Worm (Caenorhabditis elegans): ENCODE data around the gene rilp-1.

- TF ChIP-seq nhr-41 (GFP tag; IDR thresholded peaks at IDR 0.05), result no peak
- no peak for TF ChIP-seq unc-130 (GFP tag; optimal IDR thresholded peaks at IDR 0.05)
- no peak for TF ChIP-seq dpl-1 (GFP tag; optimal IDR thresholded peaks at IDR 0.05)
- TF ChIP-seq dmd-8 (GFP tag; IDR thresholded peaks at IDR 0.05), result no peak
- TF ChIP-seq lin-1 (GFP tag; IDR thresholded peaks at IDR 0.05), result no peak
- TF ChIP-seq unc-39 (tag; optimal IDR thresholded peaks at IDR 0.05), result no peak
- no peak for TF ChIP-seq ces-1 (GFP tag; optimal IDR thresholded peaks at IDR 0.05)
- TF ChIP-seq ceh-28 (tag; optimal IDR thresholded peaks at IDR 0.05), result no peak
- TF ChIP-seq unc-62 (GFP tag; optimal IDR thresholded peaks at IDR 0.05 in 1 of 2), result no peak
- TF ChIP-seq unc-62 (tag; optimal IDR thresholded peaks at IDR 0.05), result no peak
- no peak for TF ChIP-seq daf-19 (GFP tag; conservative IDR thresholded peaks at IDR 0.05)
Observed at ce11 chrIII:3643602-3644001, 7.7 kb downstream of the rilp-1 start.
